Fruit fly (Drosophila melanogaster) whole organism, embryonic: ENCODE measurements around the gene CG10063.

Experiments used
- B-H1 ChIP-seq: fragments of 200-800 bp; sonication (Bioruptor generic); IDR thresholded peaks from 3 replicates; pipeline ENCODE4 v1.3.6; 2022; ENCODE audit warnings: missing biosample characterization, missing genetic modification characterization
- C15 ChIP-seq: fragments of 200-800 bp; sonication (Bioruptor generic); IDR thresholded peaks from 3 replicates; pipeline ENCODE4 v1.3.6; 2022; ENCODE audit warnings: missing biosample characterization, missing genetic modification characterization
- CG10431 ChIP-seq: fragments of 200-800 bp; sonication (Bioruptor generic); optimal IDR thresholded peaks from 3 replicates; lab custom pipeline; 2018; ENCODE audit warnings: missing biosample characterization, mild to moderate bottlenecking, missing genetic modification characterization
- CG10462 ChIP-seq: fragments of 200-800 bp; sonication (Bioruptor generic); optimal IDR thresholded peaks from 2 replicates; lab custom pipeline; 2016; ENCODE audit warnings: missing biosample characterization, missing genetic modification characterization
- CG12391 ChIP-seq: fragments of 200-800 bp; sonication (Bioruptor generic); optimal IDR thresholded peaks from 3 replicates; lab custom pipeline; 2018; ENCODE audit warnings: missing biosample characterization, mild to moderate bottlenecking, missing genetic modification characterization, moderate library complexity
- CG13894 ChIP-seq: fragments of 200-800 bp; sonication (Bioruptor generic); optimal IDR thresholded peaks from 3 replicates; lab custom pipeline; 2018; ENCODE audit warnings: missing biosample characterization, mild to moderate bottlenecking, missing genetic modification characterization, moderate library complexity
- CG17912 ChIP-seq: fragments of 200-800 bp; sonication (Bioruptor generic); optimal IDR thresholded peaks from 2 replicates; lab custom pipeline; 2018; ENCODE audit warnings: missing biosample characterization, mild to moderate bottlenecking, missing genetic modification characterization
- CG18011 ChIP-seq: fragments of 200-800 bp; sonication (Bioruptor generic); optimal IDR thresholded peaks from 2 replicates; lab custom pipeline; 2017; ENCODE audit warnings: missing biosample characterization, missing genetic modification characterization, mild to moderate bottlenecking, moderate library complexity, missing genotype
- CG18599 ChIP-seq: fragments of 200-800 bp; sonication (Bioruptor generic); optimal IDR thresholded peaks from 3 replicates; lab custom pipeline; 2017; ENCODE audit warnings: missing biosample characterization, missing genetic modification characterization, mild to moderate bottlenecking, moderate library complexity, missing genetic modification reagents
- CG2199 ChIP-seq: fragments of 200-800 bp; sonication (Bioruptor generic); IDR thresholded peaks from 3 replicates; pipeline ENCODE4 v1.3.6; 2022; ENCODE audit warnings: missing biosample characterization, missing genetic modification characterization
- CG31365 ChIP-seq: fragments of 200-800 bp; sonication (Bioruptor generic); optimal IDR thresholded peaks from 2 replicates; lab custom pipeline; 2018; ENCODE audit warnings: missing biosample characterization, mild to moderate bottlenecking, missing genetic modification characterization
- CG31388 ChIP-seq: fragments of 200-800 bp; sonication (Bioruptor generic); optimal IDR thresholded peaks from 2 replicates; lab custom pipeline; 2016; ENCODE audit warnings: missing biosample characterization, missing genetic modification characterization
- CG3838 ChIP-seq: fragments of 200-800 bp; sonication (Bioruptor generic); optimal IDR thresholded peaks from 3 replicates; lab custom pipeline; 2016; ENCODE audit warnings: missing biosample characterization, missing genetic modification characterization
- CG4820 ChIP-seq: fragments of 200-800 bp; sonication (Bioruptor generic); optimal IDR thresholded peaks from 3 replicates; lab custom pipeline; 2016; ENCODE audit warnings: missing biosample characterization, missing genetic modification characterization
- CG6654 ChIP-seq: fragments of 200-800 bp; sonication (Bioruptor generic); optimal IDR thresholded peaks from 2 replicates; lab custom pipeline; 2017; ENCODE audit warnings: missing biosample characterization, mild to moderate bottlenecking, missing genetic modification characterization
- CG6791 ChIP-seq: fragments of 200-800 bp; sonication (Bioruptor generic); IDR thresholded peaks from 3 replicates; pipeline ENCODE4 v1.3.6; 2022; ENCODE audit warnings: missing biosample characterization, missing genetic modification characterization; ENCODE audit not compliant: partially characterized antibody
- CG7357 ChIP-seq: fragments of 200-800 bp; sonication (Bioruptor generic); IDR thresholded peaks from 3 replicates; pipeline ENCODE4 v1.3.6; 2022; ENCODE audit warnings: missing biosample characterization, missing genetic modification characterization
- CG7556 ChIP-seq: fragments of 200-800 bp; sonication (Bioruptor generic); optimal IDR thresholded peaks from 2 replicates; lab custom pipeline; 2017; ENCODE audit warnings: missing biosample characterization, mild to moderate bottlenecking, missing genetic modification characterization
- CG8765 ChIP-seq: fragments of 200-800 bp; sonication (Bioruptor generic); IDR thresholded peaks from 2 replicates; pipeline ENCODE4 v1.3.6; 2022; ENCODE audit warnings: missing biosample characterization, missing genetic modification characterization
- CG9437 ChIP-seq: fragments of 200-800 bp; sonication (Bioruptor generic); optimal IDR thresholded peaks from 2 replicates; lab custom pipeline; 2018; ENCODE audit warnings: missing biosample characterization, mild to moderate bottlenecking, missing genetic modification characterization
- CG9932 ChIP-seq: fragments of 200-800 bp; sonication (Bioruptor generic); IDR thresholded peaks from 2 replicates; pipeline ENCODE4 v1.3.6; 2022; ENCODE audit warnings: missing biosample characterization, missing genetic modification characterization
- Dad ChIP-seq: fragments of 200-800 bp; sonication (Bioruptor generic); optimal IDR thresholded peaks from 3 replicates; lab custom pipeline; 2016; ENCODE audit warnings: missing biosample characterization, missing genetic modification characterization
- Doc2 ChIP-seq: fragments of 200-800 bp; sonication (Bioruptor generic); IDR thresholded peaks from 2 replicates; pipeline ENCODE4 v1.3.6; 2022; ENCODE audit warnings: missing biosample characterization, missing genetic modification characterization
- Doc3 ChIP-seq: fragments of 200-800 bp; sonication (Bioruptor generic); IDR thresholded peaks from 3 replicates; pipeline ENCODE4 v1.3.6; 2022; ENCODE audit warnings: missing biosample characterization, missing genetic modification characterization; ENCODE audit not compliant: partially characterized antibody
- ERR ChIP-seq: fragments of 200-800 bp; sonication (Bioruptor generic); optimal IDR thresholded peaks from 2 replicates; lab custom pipeline; 2016; ENCODE audit warnings: missing biosample characterization, missing genetic modification characterization
- Fer1 ChIP-seq: fragments of 200-800 bp; sonication (Bioruptor generic); optimal IDR thresholded peaks from 2 replicates; lab custom pipeline; 2017; ENCODE audit warnings: missing biosample characterization, mild to moderate bottlenecking, missing genetic modification characterization
- Fer3 ChIP-seq: fragments of 200-800 bp; sonication (Bioruptor generic); optimal IDR thresholded peaks from 2 replicates; lab custom pipeline; 2018; ENCODE audit warnings: missing biosample characterization, mild to moderate bottlenecking, missing genetic modification characterization, moderate library complexity
- HmgZ ChIP-seq: fragments of 200-800 bp; sonication (Bioruptor generic); optimal IDR thresholded peaks from 2 replicates; lab custom pipeline; 2018; ENCODE audit warnings: missing biosample characterization, mild to moderate bottlenecking, missing genetic modification characterization
- Hmx ChIP-seq: fragments of 200-800 bp; sonication (Bioruptor generic); optimal IDR thresholded peaks from 2 replicates; lab custom pipeline; 2016; ENCODE audit warnings: missing biosample characterization, missing genetic modification characterization
- Hsf ChIP-seq: fragments of 200-800 bp; sonication (Bioruptor generic); optimal IDR thresholded peaks from 3 replicates; lab custom pipeline; 2016; ENCODE audit warnings: missing biosample characterization, missing genetic modification characterization
- Mad ChIP-seq: fragments of 200-800 bp; sonication (Bioruptor generic); optimal IDR thresholded peaks from 2 replicates; lab custom pipeline; 2016; ENCODE audit warnings: missing biosample characterization, missing genetic modification characterization
- Meics ChIP-seq: fragments of 200-800 bp; sonication (Bioruptor generic); optimal IDR thresholded peaks from 2 replicates; lab custom pipeline; 2017; ENCODE audit warnings: missing biosample characterization, mild to moderate bottlenecking, missing genetic modification characterization
- Myb ChIP-seq: fragments of 200-800 bp; sonication (Bioruptor generic); optimal IDR thresholded peaks from 2 replicates; lab custom pipeline; 2016; ENCODE audit warnings: missing biosample characterization, missing genetic modification characterization
- NC2α ChIP-seq: fragments of 200-800 bp; sonication (Bioruptor generic); optimal IDR thresholded peaks from 2 replicates; lab custom pipeline; 2016; ENCODE audit warnings: missing biosample characterization, missing genetic modification characterization
- NC2β ChIP-seq: fragments of 200-800 bp; sonication (Bioruptor generic); optimal IDR thresholded peaks from 2 replicates; lab custom pipeline; 2016; ENCODE audit warnings: missing biosample characterization, missing genetic modification characterization
- Opbp ChIP-seq: fragments of 200-800 bp; sonication (Bioruptor generic); IDR thresholded peaks from 3 replicates; pipeline ENCODE4 v1.3.6; 2022; ENCODE audit warnings: missing biosample characterization, missing genetic modification characterization; ENCODE audit not compliant: partially characterized antibody
- az2 ChIP-seq: fragments of 200-800 bp; sonication (Bioruptor generic); optimal IDR thresholded peaks from 3 replicates; lab custom pipeline; 2016; ENCODE audit warnings: missing biosample characterization, missing genetic modification characterization
- gcm2 ChIP-seq: fragments of 200-800 bp; sonication (Bioruptor generic); optimal IDR thresholded peaks from 2 replicates; lab custom pipeline; 2016; ENCODE audit warnings: missing biosample characterization, missing genetic modification characterization
- gfzf ChIP-seq: fragments of 200-800 bp; sonication (Bioruptor generic); optimal IDR thresholded peaks from 2 replicates; lab custom pipeline; 2016; ENCODE audit warnings: missing biosample characterization, mild to moderate bottlenecking, missing genetic modification characterization, moderate library complexity
- knrl ChIP-seq: fragments of 200-800 bp; sonication (Bioruptor generic); IDR thresholded peaks from 3 replicates; pipeline ENCODE4 v1.3.6; 2022; ENCODE audit warnings: missing biosample characterization, missing genetic modification characterization; ENCODE audit not compliant: partially characterized antibody
- mam ChIP-seq: fragments of 200-800 bp; sonication (Bioruptor generic); optimal IDR thresholded peaks from 3 replicates; lab custom pipeline; 2016; ENCODE audit warnings: missing biosample characterization, missing genetic modification characterization
- pros ChIP-seq: fragments of 200-800 bp; sonication (Bioruptor generic); optimal IDR thresholded peaks from 3 replicates; lab custom pipeline; 2019; ENCODE audit warnings: missing biosample characterization, mild to moderate bottlenecking, missing genetic modification characterization, moderate library complexity
- repo ChIP-seq: fragments of 200-800 bp; sonication (Bioruptor generic); optimal IDR thresholded peaks from 2 replicates; lab custom pipeline; 2016; ENCODE audit warnings: missing biosample characterization, missing genetic modification characterization
- sens-2 ChIP-seq: fragments of 200-800 bp; sonication (Bioruptor generic); IDR thresholded peaks from 2 replicates; pipeline ENCODE4 v1.3.6; 2022; ENCODE audit warnings: missing biosample characterization, missing genetic modification characterization
- sqz ChIP-seq: fragments of 200-800 bp; sonication (Bioruptor generic); optimal IDR thresholded peaks from 3 replicates; lab custom pipeline; 2018; ENCODE audit warnings: missing biosample characterization, mild to moderate bottlenecking, missing genetic modification characterization
- ssp ChIP-seq: fragments of 200-800 bp; sonication (Bioruptor generic); IDR thresholded peaks from 2 replicates; pipeline ENCODE4 v1.3.6; 2022; ENCODE audit warnings: missing biosample characterization, missing genetic modification characterization
- tgo ChIP-seq: fragments of 200-800 bp; sonication (Bioruptor generic); IDR thresholded peaks from 3 replicates; pipeline ENCODE4 v1.3.6; 2022; ENCODE audit warnings: missing biosample characterization, missing genetic modification characterization
- tio ChIP-seq: fragments of 200-800 bp; sonication (Bioruptor generic); optimal IDR thresholded peaks from 2 replicates; lab custom pipeline; 2017; ENCODE audit warnings: missing biosample characterization, missing genetic modification characterization, inconsistent platforms
- vfl ChIP-seq: fragments of 200-800 bp; sonication (Bioruptor generic); optimal IDR thresholded peaks from 2 replicates; lab custom pipeline; 2016; ENCODE audit warnings: missing biosample characterization, missing genetic modification characterization
- yki ChIP-seq: fragments of >200 bp; optimal IDR thresholded peaks from 3 replicates; lab custom pipeline; 2018
- zfh2 ChIP-seq: fragments of 200-800 bp; sonication (Bioruptor generic); optimal IDR thresholded peaks from 2 replicates; lab custom pipeline; 2016; ENCODE audit warnings: missing biosample characterization, missing genetic modification characterization

CG10063 gene

dm6 chr3L:6964488-6965152 is 7.6 kb downstream of the CG10063 start, which contains the start of gene sgl (continued):
- TF ChIP-seq CG9437 (GFP tag; lab: Kevin White, UChicago): no peak
- TF ChIP-seq CG18599 (GFP tag; lab: Kevin White, UChicago): no peak
- no peak for TF ChIP-seq ssp (GFP tag; lab: Robert Waterston, UW)
- no peak for TF ChIP-seq CG7357 (GFP tag; lab: Robert Waterston, UW)
- peak; percentile 48 for TF ChIP-seq CG12391
- peak; percentile 20 for TF ChIP-seq az2
- peak; percentile 21 for TF ChIP-seq Dad (GFP tag; lab: Kevin White, UChicago)
- TF ChIP-seq gfzf (GFP tag; lab: Kevin White, UChicago): peak; percentile 95
- TF ChIP-seq Opbp (GFP tag; lab: Robert Waterston, UW): peak; percentile 76
- no peak for TF ChIP-seq repo (GFP tag; lab: Kevin White, UChicago)
- TF ChIP-seq Mad: peak; percentile 62
- TF ChIP-seq knrl: peak; percentile 34; the same call in 1 of the 3 replicates
- peak; percentile 1 for TF ChIP-seq ERR (GFP tag; lab: Kevin White, UChicago)
- TF ChIP-seq Fer1 (GFP tag; lab: Kevin White, UChicago): peak; percentile 73
- peak; percentile 55 for TF ChIP-seq HmgZ (tag; lab: Kevin White, UChicago)
- 0 out of 3 replicates have a peak, but pooled peaks have one; percentile 7 for TF ChIP-seq CG2199 (GFP tag; lab: Robert Waterston, UW)
- TF ChIP-seq pros (GFP tag; lab: Kevin White, UChicago): peak; percentile 15
- peak; percentile 7 for TF ChIP-seq CG3838 (GFP tag; lab: Kevin White, UChicago)
- peak; percentile 27 for TF ChIP-seq Fer3 (tag; lab: Kevin White, UChicago)
- no peak for TF ChIP-seq yki (lab: Kevin White, UChicago)
- TF ChIP-seq vfl (GFP tag; lab: Kevin White, UChicago): no peak
- TF ChIP-seq sqz (GFP tag; lab: Kevin White, UChicago): peak; percentile 81
- TF ChIP-seq C15: no peak
- no peak for TF ChIP-seq CG10431 (GFP tag; lab: Kevin White, UChicago)
- TF ChIP-seq CG6791 (GFP tag; lab: Robert Waterston, UW): peak; percentile 68; the same call in 1 of the 3 replicates
- no peak for TF ChIP-seq CG31365 (tag; lab: Kevin White, UChicago)
- TF ChIP-seq zfh2 (GFP tag; lab: Kevin White, UChicago): no peak
- peak; percentile 48 for TF ChIP-seq CG9932 (GFP tag; lab: Robert Waterston, UW)
- TF ChIP-seq CG4820: no peak
- no peak for TF ChIP-seq CG7556 (GFP tag; lab: Kevin White, UChicago)
- no peak for TF ChIP-seq gcm2 (GFP tag; lab: Kevin White, UChicago)
- TF ChIP-seq Hmx (GFP tag; lab: Kevin White, UChicago): no peak
- TF ChIP-seq Meics: peak; percentile 2
- TF ChIP-seq CG13894 (tag; lab: Kevin White, UChicago): peak; percentile 73
- TF ChIP-seq CG18011 (GFP tag; lab: Kevin White, UChicago): no peak
- no peak for TF ChIP-seq CG31388 (GFP tag; lab: Kevin White, UChicago)
- 0 out of 2 replicates have a peak, but pooled peaks have one; percentile 5 for TF ChIP-seq CG8765 (GFP tag; lab: Robert Waterston, UW)
- TF ChIP-seq NC2β: peak; percentile 22
- peak; percentile 47 for TF ChIP-seq sens-2 (GFP tag; lab: Robert Waterston, UW)
- TF ChIP-seq B-H1 (GFP tag; lab: Robert Waterston, UW): no peak
- TF ChIP-seq CG17912 (GFP tag; lab: Kevin White, UChicago): peak; percentile 61
- TF ChIP-seq Hsf: no peak
- no peak for TF ChIP-seq tgo (GFP tag; lab: Robert Waterston, UW)
- no peak for TF ChIP-seq CG6654
- TF ChIP-seq Doc3 (GFP tag; lab: Robert Waterston, UW): peak; percentile 43; the same call in 1 of the 3 replicates
- peak; percentile 14 for TF ChIP-seq mam
- TF ChIP-seq NC2α (GFP tag; lab: Kevin White, UChicago): peak; percentile 30
- TF ChIP-seq Myb: peak; percentile 37
- no peak for TF ChIP-seq tio
- TF ChIP-seq Doc2 (GFP tag; lab: Robert Waterston, UW): no peak
- TF ChIP-seq CG10462: no peak
